Fruit fly (Drosophila melanogaster) Kc167 (cell line): Measurements from ENCODE around the gene CG7322.

Experiments
- Myc ChIP-seq: fragments of >200 bp; optimal IDR thresholded peaks from 2 replicates; lab custom pipeline; 2017; ENCODE audit warnings: missing external identifiers
- h ChIP-seq: fragments of >200 bp; optimal IDR thresholded peaks from 3 replicates; lab custom pipeline; 2018; ENCODE audit warnings: missing external identifiers
- psq ChIP-seq: fragments of >200 bp; optimal IDR thresholded peaks from 2 replicates; lab custom pipeline; 2017; ENCODE audit warnings: missing external identifiers

DNA sequence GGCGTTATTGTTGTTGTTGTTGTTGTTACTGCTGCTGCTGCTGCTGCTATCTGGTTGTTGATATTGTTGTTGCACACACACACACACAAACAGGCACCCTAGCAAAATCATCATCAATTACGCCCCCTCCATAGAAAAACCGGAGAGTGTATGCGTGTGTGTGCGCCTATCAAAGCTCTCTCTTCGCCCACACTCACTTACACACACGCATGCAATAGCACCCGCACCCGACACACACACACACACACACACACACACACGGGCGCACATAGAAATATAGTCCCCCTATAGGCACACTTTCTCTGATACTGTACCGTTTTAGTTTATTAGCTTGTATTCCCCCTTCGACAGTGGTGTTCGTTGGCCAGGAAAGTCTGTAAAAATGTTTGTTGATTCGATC, 43.2 kb downstream of the CG7322 start:
- TF ChIP-seq Myc (lab: Kevin White, UChicago), result no peak
- no peak for TF ChIP-seq h (lab: Kevin White, UChicago)
- no peak for TF ChIP-seq psq
